Fruit fly (Drosophila melanogaster): Measurements from ENCODE around the gene Peritrophin-15a.

Peritrophin-15a gene

dm6 chr2L:8420259-8420930, 24.5 kb upstream of the Peritrophin-15a start (continued):
- TF ChIP-seq vri (GFP tag; optimal IDR thresholded peaks at IDR 0.05) (no peak), CG6163 (GFP tag; IDR thresholded peaks at IDR 0.05) (peak; percentile 72; the same call in 2 of the 3 replicates), CG6808 (GFP tag; optimal IDR thresholded peaks at IDR 0.05) (peak; percentile 75), CG10669 (GFP tag; optimal IDR thresholded peaks at IDR 0.05) (peak; percentile 22), Lpt (GFP tag; optimal IDR thresholded peaks at IDR 0.05) (peak; percentile 6), Sox14 (GFP tag; optimal IDR thresholded peaks at IDR 0.05) (peak; percentile 7), achi (GFP tag; optimal IDR thresholded peaks at IDR 0.05) (peak; percentile 7), CG15336 (GFP tag; IDR thresholded peaks at IDR 0.05) (peak; percentile 32; the same call in 1 of the 2 replicates), CG10631 (GFP tag; optimal IDR thresholded peaks at IDR 0.05) (peak; percentile 54), dsx (GFP tag; optimal IDR thresholded peaks at IDR 0.05; ENCODE audit: poor library complexity, severe bottlenecking) (peak; percentile 72), salr (GFP tag; optimal IDR thresholded peaks at IDR 0.05) (no peak), CG6792 (GFP tag; optimal IDR thresholded peaks at IDR 0.05) (no peak), Met (GFP tag; optimal IDR thresholded peaks at IDR 0.05) (peak; percentile 11), CG4318 (GFP tag; optimal IDR thresholded peaks at IDR 0.05) (no peak), ss (GFP tag; optimal IDR thresholded peaks at IDR 0.05) (peak; percentile 75 to 82), Smox (GFP tag; optimal IDR thresholded peaks at IDR 0.05) (peak; percentile 23), CG9139 (GFP tag; optimal IDR thresholded peaks at IDR 0.05) (peak; percentile 67), Eip78C (GFP tag) (peak; percentile 67)

DNA sequence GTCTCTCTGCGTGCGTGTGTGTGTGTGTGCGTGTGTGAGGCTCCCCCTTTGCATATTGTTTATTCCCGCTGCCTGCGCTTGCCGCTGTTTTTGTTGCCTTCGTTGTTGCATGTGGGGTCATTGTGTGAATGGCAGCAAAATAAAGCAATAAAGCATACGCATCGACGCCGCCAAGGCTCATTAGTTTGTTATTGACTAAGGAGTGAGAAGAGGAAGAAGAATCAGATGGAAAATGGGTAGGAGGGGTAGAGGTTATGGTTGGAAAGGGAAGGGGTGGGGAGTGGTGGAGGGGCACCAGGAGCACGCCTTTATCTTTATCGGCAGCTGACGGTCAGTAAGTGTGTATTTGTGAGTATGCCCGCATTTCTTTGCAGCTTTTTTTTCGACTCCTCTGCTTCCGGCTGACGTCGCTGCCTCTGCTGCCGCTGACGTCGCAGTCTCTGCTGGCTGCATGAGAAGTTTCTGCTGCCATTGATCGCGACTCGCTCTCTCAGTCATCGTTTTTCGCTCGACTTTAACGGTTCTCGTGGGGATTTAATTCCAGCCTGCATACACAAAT, 23.6 kb upstream of the Peritrophin-15a start:
- TF ChIP-seq Eip78C (GFP tag) (peak; percentile 75), Ets96B (tag; optimal IDR thresholded peaks at IDR 0.05) (peak; percentile 28), pdm3 (GFP tag; optimal IDR thresholded peaks at IDR 0.05) (no peak), Eip75B (GFP tag; optimal IDR thresholded peaks at IDR 0.05) (peak; percentile 10), CG16779 (tag; optimal IDR thresholded peaks at IDR 0.05) (peak; percentile 34), CG7368 (GFP tag; optimal IDR thresholded peaks at IDR 0.05) (peak; percentile 43), CG1621 (tag; optimal IDR thresholded peaks at IDR 0.05) (peak; percentile 23), eg (GFP tag; IDR thresholded peaks at IDR 0.05) (no peak), svp (GFP tag) (peak; percentile 96), vri (GFP tag; optimal IDR thresholded peaks at IDR 0.05) (peak; percentile 2), dsx (GFP tag; optimal IDR thresholded peaks at IDR 0.05; ENCODE audit: poor library complexity, severe bottlenecking) (peak; percentile 50), CG8319 (GFP tag; optimal IDR thresholded peaks at IDR 0.05) (no peak), CG9139 (GFP tag; optimal IDR thresholded peaks at IDR 0.05) (peak; percentile 8), achi (GFP tag; optimal IDR thresholded peaks at IDR 0.05) (peak; percentile 10), ss (GFP tag; optimal IDR thresholded peaks at IDR 0.05) (peak; percentile 75 to 77), Sox14 (GFP tag; optimal IDR thresholded peaks at IDR 0.05) (peak; percentile 18), CG6163 (GFP tag; IDR thresholded peaks at IDR 0.05) (peak; percentile 42; the same call in 1 of the 3 replicates), CG6854 (GFP tag; optimal IDR thresholded peaks at IDR 0.05) (peak; percentile 56), CG31627 (GFP tag; optimal IDR thresholded peaks at IDR 0.05) (no peak), CG6808 (GFP tag; optimal IDR thresholded peaks at IDR 0.05) (peak; percentile 69), CG6792 (GFP tag; optimal IDR thresholded peaks at IDR 0.05) (no peak), CG3032 (tag; optimal IDR thresholded peaks at IDR 0.05) (peak; percentile 32)

DNA sequence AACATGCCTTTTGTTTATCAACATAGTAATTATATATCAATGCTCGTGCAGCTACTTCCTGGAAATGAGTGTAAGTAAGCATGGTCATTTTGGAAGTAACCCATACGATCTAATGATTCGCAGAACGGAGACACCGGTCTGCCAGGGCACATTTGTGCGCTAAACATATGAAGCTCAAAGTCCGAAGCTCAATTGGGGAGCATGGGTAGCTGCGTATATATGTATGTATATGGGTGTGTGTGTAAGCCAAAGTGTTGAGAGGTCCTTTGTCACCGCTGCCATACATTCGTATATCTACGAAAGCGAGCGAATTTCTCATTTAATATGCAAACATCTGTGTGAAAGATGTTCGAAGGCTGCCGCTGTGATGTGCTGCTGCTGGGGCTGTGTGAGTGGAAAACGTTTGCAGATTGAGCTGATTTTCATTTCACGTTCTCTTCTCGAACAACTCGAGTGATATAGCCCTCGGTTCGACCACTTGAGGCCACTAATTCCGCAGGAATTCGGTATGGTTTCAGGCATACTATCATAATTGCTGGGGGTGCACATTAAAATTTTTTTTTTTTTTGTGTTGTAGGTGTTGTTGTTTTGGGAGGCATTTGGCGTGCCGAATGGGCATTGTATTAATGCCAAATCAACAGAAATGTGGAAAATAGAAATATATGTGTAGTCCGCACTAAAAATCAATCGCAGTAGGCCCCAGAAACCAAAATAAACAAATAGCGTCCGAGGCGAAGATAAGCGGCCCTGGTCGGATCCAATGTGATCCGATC, 22.4 kb upstream of the Peritrophin-15a start:
- TF ChIP-seq CG9139 (GFP tag; optimal IDR thresholded peaks at IDR 0.05) (peak; percentile 38), Sox14 (GFP tag; optimal IDR thresholded peaks at IDR 0.05) (no peak), CG7368 (GFP tag; optimal IDR thresholded peaks at IDR 0.05) (no peak), achi (GFP tag; optimal IDR thresholded peaks at IDR 0.05) (no peak), Eip78C (GFP tag) (peak; percentile 61), OdsH (GFP tag; optimal IDR thresholded peaks at IDR 0.05) (no peak), CG6808 (GFP tag; optimal IDR thresholded peaks at IDR 0.05) (peak; percentile 32), CG32006 (GFP tag; optimal IDR thresholded peaks at IDR 0.05) (no peak), CG3032 (tag; optimal IDR thresholded peaks at IDR 0.05) (no peak), CG6276 (GFP tag; optimal IDR thresholded peaks at IDR 0.05) (peak; percentile 22), pdm3 (GFP tag; optimal IDR thresholded peaks at IDR 0.05) (no peak), Hr38 (GFP tag; optimal IDR thresholded peaks at IDR 0.05) (no peak), Eip93F (GFP tag; optimal IDR thresholded peaks at IDR 0.05) (no peak), CG8119 (GFP tag; IDR thresholded peaks at IDR 0.05) (0 out of 3 replicates have a peak, but pooled peaks have one; percentile 17), spab (GFP tag; optimal IDR thresholded peaks at IDR 0.05) (peak; percentile 11), ss (GFP tag; optimal IDR thresholded peaks at IDR 0.05) (peak; percentile 36 to 49), CG34406 (GFP tag; optimal IDR thresholded peaks at IDR 0.05) (no peak), svp (GFP tag) (peak; percentile 57), Met (GFP tag; optimal IDR thresholded peaks at IDR 0.05) (no peak), acj6 (GFP tag; optimal IDR thresholded peaks at IDR 0.05) (no peak), cyc (GFP tag; optimal IDR thresholded peaks at IDR 0.05) (no peak), salr (GFP tag; optimal IDR thresholded peaks at IDR 0.05) (no peak), fd59A (GFP tag; optimal IDR thresholded peaks at IDR 0.05) (no peak)

Measured in whole organism, prepupa.